Worm (Caenorhabditis elegans) whole organism, mixed stage, embryonic: Measurements from ENCODE around the gene idpp-11.

Experiments
- drap-1 ChIP-seq: fragments of 200-800 bp; sonication (Bioruptor generic); optimal IDR thresholded peaks from 3 replicates; lab custom pipeline; 2018; ENCODE audit warnings: mild to moderate bottlenecking, missing genetic modification characterization, missing compliant biosample characterization
- elt-1 ChIP-seq: sonication (generic microtip); optimal IDR thresholded peaks from 2 replicates; lab custom pipeline; 2017; ENCODE audit warnings: missing genetic modification characterization, mild to moderate bottlenecking, missing compliant biosample characterization, antibody characterized with exemption, moderate library complexity, borderline replicate concordance; ENCODE audit not compliant: insufficient read depth
- lin-13 ChIP-seq: fragments of 150-350 bp; optimal IDR thresholded peaks from 2 replicates; lab custom pipeline; 2014; ENCODE audit warnings: missing biosample characterization, missing genetic modification characterization
- lsy-2 ChIP-seq: fragments of 150-350 bp; optimal IDR thresholded peaks from 2 replicates; lab custom pipeline; 2014; ENCODE audit warnings: missing biosample characterization, missing genetic modification characterization
- mab-5 ChIP-seq: fragments of 150-350 bp; optimal IDR thresholded peaks from 2 replicates; lab custom pipeline; 2014; ENCODE audit warnings: missing biosample characterization, missing genetic modification characterization
- mep-1 ChIP-seq: fragments of 150-350 bp; optimal IDR thresholded peaks from 2 replicates; lab custom pipeline; 2017; ENCODE audit warnings: missing biosample characterization, missing genetic modification reagents, missing genetic modification characterization, inconsistent platforms
- nhr-12 ChIP-seq: fragments of 150-350 bp; optimal IDR thresholded peaks from 2 replicates; lab custom pipeline; 2014; ENCODE audit warnings: missing biosample characterization, missing genetic modification characterization
- nhr-237 ChIP-seq: fragments of 150-350 bp; optimal IDR thresholded peaks from 2 replicates; lab custom pipeline; 2014; ENCODE audit warnings: missing biosample characterization, missing genetic modification characterization
- nhr-28 ChIP-seq: fragments of 150-350 bp; optimal IDR thresholded peaks from 2 replicates; lab custom pipeline; 2014; ENCODE audit warnings: missing biosample characterization, missing genetic modification characterization
- nhr-76 ChIP-seq: sonication (generic microtip); optimal IDR thresholded peaks from 2 replicates; lab custom pipeline; 2017; ENCODE audit warnings: missing biosample characterization, missing genetic modification characterization
- snpc-4 ChIP-seq: fragments of 150-350 bp; optimal IDR thresholded peaks from 2 replicates; lab custom pipeline; 2014; ENCODE audit warnings: missing biosample characterization, missing genetic modification characterization
- unc-62 ChIP-seq: fragments of 150-350 bp; optimal IDR thresholded peaks from 2 replicates; lab custom pipeline; 2014; ENCODE audit warnings: missing biosample characterization, missing genetic modification reagents, missing genetic modification characterization
- ztf-11 ChIP-seq: fragments of 150-350 bp; optimal IDR thresholded peaks from 2 replicates; lab custom pipeline; 2014; ENCODE audit warnings: missing biosample characterization, missing genetic modification characterization

DNA sequence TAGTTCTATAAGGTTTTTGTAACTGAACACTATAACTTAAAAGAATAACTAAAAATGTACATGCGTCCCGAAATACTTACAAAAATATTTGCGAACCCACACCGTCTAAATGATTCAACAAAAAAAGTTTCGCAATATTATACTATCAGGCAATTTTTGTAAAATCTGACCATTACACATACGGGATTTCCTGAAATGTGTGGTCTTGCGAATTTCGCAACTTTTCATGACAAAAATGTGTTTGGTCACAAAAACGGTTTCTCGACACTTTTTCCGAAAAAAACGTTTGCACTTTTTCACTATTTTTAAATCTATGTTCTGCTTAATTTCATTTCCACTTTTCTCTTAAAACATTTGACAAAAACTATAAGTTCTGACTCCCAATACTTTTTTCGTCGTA lies 27.1 kb upstream of the idpp-11 start:
- no peak for TF ChIP-seq snpc-4
- no peak for TF ChIP-seq nhr-76 (tag; lab: Kevin White, UChicago)
- no peak for TF ChIP-seq nhr-12 (tag; lab: Kevin White, UChicago)
- TF ChIP-seq nhr-28 (tag; lab: Kevin White, UChicago): no peak
- TF ChIP-seq ztf-11 (tag; lab: Kevin White, UChicago): no peak
- no peak for TF ChIP-seq lsy-2
- no peak for TF ChIP-seq mab-5 (tag; lab: Kevin White, UChicago)
- no peak for TF ChIP-seq unc-62 (GFP tag; lab: Kevin White, UChicago)
- TF ChIP-seq mep-1 (tag; lab: Kevin White, UChicago): no peak
- no peak for TF ChIP-seq nhr-237
- TF ChIP-seq lin-13 (tag; lab: Kevin White, UChicago): no peak
- TF ChIP-seq elt-1: no peak
- TF ChIP-seq drap-1 (GFP tag; lab: Kevin White, UChicago): no peak
